ENCODE assay signal across 3 worm cellular contexts in genomic region chrIV:13041486-13041885, ce11.
TF ChIP-seq lines count a peak whose summit lies in the region.

No protein-coding gene starts in this region.

TF ChIP-seq in whole organism, L3 larva, 47 proteins besides CTCF, POLR2A, EP300 and RAD21:
- TF ChIP-seq snpc-4 (tag; optimal IDR thresholded peaks at IDR 0.05; lab: Kevin White, UChicago) (no peak), nhr-76 (tag; optimal IDR thresholded peaks at IDR 0.05; lab: Kevin White, UChicago) (no peak), hmg-11 (tag; optimal IDR thresholded peaks at IDR 0.05; lab: Kevin White, UChicago) (no peak), nfya-1 (tag; optimal IDR thresholded peaks at IDR 0.05; lab: Kevin White, UChicago; ENCODE audit: insufficient read depth) (peak; percentile 79)

TF ChIP-seq in whole organism, late embryonic, 69 proteins besides CTCF, POLR2A, EP300 and RAD21:
- peak; percentile 87 for TF ChIP-seq nfya-1 (tag; optimal IDR thresholded peaks at IDR 0.05; lab: Kevin White, UChicago)
- TF ChIP-seq unc-42 (tag; optimal IDR thresholded peaks at IDR 0.05; lab: Kevin White, UChicago): no peak
TF ChIP-seq in whole organism, late embryonic: peak in this region for 1.

TF ChIP-seq in whole organism, young adult, 124 proteins besides CTCF, POLR2A, EP300 and RAD21:
- TF ChIP-seq mxl-1 (tag; optimal IDR thresholded peaks at IDR 0.05; lab: Kevin White, UChicago): no peak
- TF ChIP-seq zfh-2 (GFP tag; conservative IDR thresholded peaks at IDR 0.05; lab: Robert Waterston, UW): no peak
- no peak for TF ChIP-seq akir-1 (GFP tag; optimal IDR thresholded peaks at IDR 0.05; lab: Kevin White, UChicago)
- no peak for TF ChIP-seq ama-1 (optimal IDR thresholded peaks at IDR 0.05; lab: Kevin White, UChicago)
- TF ChIP-seq ama-1 (GFP tag; optimal IDR thresholded peaks at IDR 0.05; lab: Kevin White, UChicago): no peak
- 0 out of 2 replicates have a peak, but pooled peaks have one; percentile 52 for TF ChIP-seq cebp-2 (GFP tag; IDR thresholded peaks at IDR 0.05; lab: Robert Waterston, UW)
